Worm (Caenorhabditis elegans) whole organism, mixed stage, embryonic: ENCODE data around the gene Y39B6A.7.

Source experiments
- blmp-1 ChIP-seq: fragments of 150-350 bp; optimal IDR thresholded peaks from 2 replicates; lab custom pipeline; 2014; ENCODE audit warnings: missing biosample characterization, missing genetic modification characterization
- ces-1 ChIP-seq: fragments of 150-350 bp; optimal IDR thresholded peaks from 2 replicates; lab custom pipeline; 2014; ENCODE audit warnings: missing biosample characterization, missing genetic modification reagents, missing genetic modification characterization
- lsy-2 ChIP-seq: fragments of 150-350 bp; optimal IDR thresholded peaks from 2 replicates; lab custom pipeline; 2014; ENCODE audit warnings: missing biosample characterization, missing genetic modification characterization
- nhr-12 ChIP-seq: fragments of 150-350 bp; optimal IDR thresholded peaks from 2 replicates; lab custom pipeline; 2014; ENCODE audit warnings: missing biosample characterization, missing genetic modification characterization
- nhr-237 ChIP-seq: fragments of 150-350 bp; optimal IDR thresholded peaks from 2 replicates; lab custom pipeline; 2014; ENCODE audit warnings: missing biosample characterization, missing genetic modification characterization
- pha-4 ChIP-seq: fragments of 150-350 bp; optimal IDR thresholded peaks from 2 replicates; lab custom pipeline; 2018; ENCODE audit warnings: missing biosample characterization, missing genetic modification reagents, missing genetic modification characterization
- snpc-4 ChIP-seq: fragments of 150-350 bp; optimal IDR thresholded peaks from 2 replicates; lab custom pipeline; 2014; ENCODE audit warnings: missing biosample characterization, missing genetic modification characterization
- sptf-1 ChIP-seq: sonication (generic microtip); optimal IDR thresholded peaks from 2 replicates; lab custom pipeline; 2017; ENCODE audit warnings: mild to moderate bottlenecking, missing genetic modification characterization, moderate library complexity, missing compliant biosample characterization
- unc-120 ChIP-seq: sonication (generic microtip); optimal IDR thresholded peaks from 2 replicates; lab custom pipeline; 2017; ENCODE audit warnings: missing genetic modification characterization, missing compliant biosample characterization; ENCODE audit not compliant: poor library complexity, severe bottlenecking
- ztf-11 ChIP-seq: fragments of 150-350 bp; optimal IDR thresholded peaks from 2 replicates; lab custom pipeline; 2014; ENCODE audit warnings: missing biosample characterization, missing genetic modification characterization

DNA sequence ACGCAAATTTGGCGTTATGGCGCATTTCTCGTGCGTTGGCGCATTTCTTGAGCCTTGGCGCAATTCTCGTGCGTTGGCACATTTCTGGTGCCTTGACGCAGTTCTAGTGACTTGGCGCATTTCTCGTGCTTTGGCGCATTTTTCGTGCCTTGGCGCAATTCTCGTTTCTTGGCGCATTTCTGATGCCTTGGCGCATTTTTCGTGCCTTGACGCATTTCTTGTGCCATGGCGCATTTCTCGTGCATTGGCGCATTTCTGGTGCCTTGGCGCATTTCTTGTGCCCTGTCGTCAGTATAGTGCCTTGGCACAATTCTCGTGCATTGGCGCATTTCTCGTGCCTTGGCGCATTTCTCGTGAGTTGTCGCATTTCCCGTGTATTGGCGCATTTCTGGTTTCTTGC is 607 bp downstream of the Y39B6A.7 start:
- TF ChIP-seq snpc-4 (no peak), nhr-12 (tag; lab: Kevin White, UChicago) (no peak), nhr-237 (tag; lab: Kevin White, UChicago) (no peak), lsy-2 (tag; lab: Kevin White, UChicago) (no peak), sptf-1 (no peak), ces-1 (no peak), blmp-1 (tag; lab: Kevin White, UChicago) (no peak), ztf-11 (tag; lab: Kevin White, UChicago) (no peak), pha-4 (no peak), unc-120 (no peak)
